Worm (Caenorhabditis elegans): Measurements from ENCODE around the gene nhr-13.

- TF ChIP-seq pqm-1 (tag; optimal IDR thresholded peaks at IDR 0.05) (no peak), tbx-2 (tag; optimal IDR thresholded peaks at IDR 0.05) (no peak), sox-4 (tag; optimal IDR thresholded peaks at IDR 0.05) (no peak), elt-3 (tag; optimal IDR thresholded peaks at IDR 0.05) (no peak), ets-5 (GFP tag; IDR thresholded peaks at IDR 0.05) (no peak), dpl-1 (GFP tag; optimal IDR thresholded peaks at IDR 0.05) (no peak), sup-37 (GFP tag; optimal IDR thresholded peaks at IDR 0.05) (no peak), mdl-1 (tag; optimal IDR thresholded peaks at IDR 0.05) (no peak), aly-2 (tag; optimal IDR thresholded peaks at IDR 0.05) (no peak)
Measured at ce11 chrV:2225130-2225529, 32.8 kb downstream of the nhr-13 start, which contains the start of gene nhr-103.
